Fruit fly (Drosophila melanogaster) whole organism, embryonic: ENCODE data around the gene CG15044.
A peak's percentile ranks its signal among the peaks of the same experiment; 100 is the strongest.

Experiments used
- Abd-B ChIP-seq: fragments of 200-800 bp; sonication (Bioruptor generic); optimal IDR thresholded peaks from 2 replicates; lab custom pipeline; 2018; ENCODE audit warnings: missing biosample characterization, mild to moderate bottlenecking, missing genetic modification characterization, moderate library complexity
- Adf1 ChIP-seq: fragments of 200-800 bp; sonication (Bioruptor generic); IDR thresholded peaks from 2 replicates; pipeline ENCODE4 v1.3.6; 2022; ENCODE audit warnings: missing biosample characterization, missing genetic modification characterization
- CG10565 ChIP-seq: fragments of 200-800 bp; sonication (Bioruptor generic); optimal IDR thresholded peaks from 3 replicates; lab custom pipeline; 2016; ENCODE audit warnings: missing biosample characterization, mild to moderate bottlenecking, missing genetic modification characterization
- CG11504 ChIP-seq: fragments of 200-800 bp; sonication (Bioruptor generic); optimal IDR thresholded peaks from 3 replicates; lab custom pipeline; 2019; ENCODE audit warnings: missing biosample characterization, mild to moderate bottlenecking, missing genetic modification characterization, moderate library complexity
- CG12155 ChIP-seq: fragments of 200-800 bp; sonication (Bioruptor generic); optimal IDR thresholded peaks from 3 replicates; lab custom pipeline; 2016; ENCODE audit warnings: missing biosample characterization, missing genetic modification characterization
- CG12391 ChIP-seq: fragments of 200-800 bp; sonication (Bioruptor generic); optimal IDR thresholded peaks from 3 replicates; lab custom pipeline; 2018; ENCODE audit warnings: missing biosample characterization, mild to moderate bottlenecking, missing genetic modification characterization, moderate library complexity
- CG13424 ChIP-seq: fragments of 200-800 bp; sonication (Bioruptor generic); optimal IDR thresholded peaks from 2 replicates; lab custom pipeline; 2019; ENCODE audit warnings: missing biosample characterization, mild to moderate bottlenecking, missing genetic modification characterization, moderate library complexity
- CG14710 ChIP-seq: fragments of 200-800 bp; sonication (Bioruptor generic); optimal IDR thresholded peaks from 3 replicates; lab custom pipeline; 2019; ENCODE audit warnings: missing biosample characterization, mild to moderate bottlenecking, missing genetic modification characterization, moderate library complexity
- CG14965 ChIP-seq: fragments of 200-800 bp; sonication (Bioruptor generic); optimal IDR thresholded peaks from 2 replicates; lab custom pipeline; 2016; ENCODE audit warnings: missing biosample characterization, missing genetic modification characterization, borderline replicate concordance
- CG1647 ChIP-seq: fragments of 200-800 bp; sonication (Bioruptor generic); optimal IDR thresholded peaks from 3 replicates; lab custom pipeline; 2016; ENCODE audit warnings: missing biosample characterization, missing genetic modification characterization
- CG17328 ChIP-seq: fragments of 200-800 bp; sonication (Bioruptor generic); IDR thresholded peaks from 2 replicates; pipeline ENCODE4 v1.3.6; 2022; ENCODE audit warnings: missing biosample characterization, missing genetic modification characterization
- CG17829 ChIP-seq: fragments of 200-800 bp; optimal IDR thresholded peaks from 2 replicates; lab custom pipeline; 2019; ENCODE audit warnings: missing biosample characterization, mild to moderate bottlenecking, missing genetic modification characterization, moderate library complexity
- CG18262 ChIP-seq: fragments of 200-800 bp; optimal IDR thresholded peaks from 3 replicates; lab custom pipeline; 2019; ENCODE audit warnings: missing biosample characterization, mild to moderate bottlenecking, missing genetic modification characterization, moderate library complexity
- CG2202 ChIP-seq: fragments of 200-800 bp; sonication (Bioruptor generic); optimal IDR thresholded peaks from 2 replicates; lab custom pipeline; 2018; ENCODE audit warnings: missing biosample characterization, mild to moderate bottlenecking, missing genetic modification characterization
- CG2678 ChIP-seq: fragments of 200-800 bp; sonication (Bioruptor generic); optimal IDR thresholded peaks from 3 replicates; lab custom pipeline; 2019; ENCODE audit warnings: missing biosample characterization, mild to moderate bottlenecking, missing genetic modification characterization, moderate library complexity
- CG32767 ChIP-seq: fragments of 200-800 bp; sonication (Bioruptor generic); IDR thresholded peaks from 2 replicates; pipeline ENCODE4 v1.3.6; 2022; ENCODE audit warnings: missing biosample characterization, missing genetic modification characterization
- CG3281 ChIP-seq: fragments of 200-800 bp; sonication (Bioruptor generic); optimal IDR thresholded peaks from 3 replicates; lab custom pipeline; 2017; ENCODE audit warnings: missing biosample characterization, mild to moderate bottlenecking, missing genetic modification characterization
- CG33557 ChIP-seq: fragments of 200-800 bp; sonication (Bioruptor generic); optimal IDR thresholded peaks from 2 replicates; lab custom pipeline; 2019; ENCODE audit warnings: missing biosample characterization, mild to moderate bottlenecking, missing genetic modification characterization, moderate library complexity
- CG3995 ChIP-seq: fragments of 200-800 bp; sonication (Bioruptor generic); optimal IDR thresholded peaks from 3 replicates; lab custom pipeline; 2016; ENCODE audit warnings: missing biosample characterization, missing genetic modification characterization
- CG7839 ChIP-seq: fragments of 200-800 bp; sonication (Bioruptor generic); optimal IDR thresholded peaks from 3 replicates; lab custom pipeline; 2018; ENCODE audit warnings: missing biosample characterization, mild to moderate bottlenecking, missing genetic modification characterization, moderate library complexity
- CG8924 ChIP-seq: fragments of 200-800 bp; optimal IDR thresholded peaks from 3 replicates; lab custom pipeline; 2019; ENCODE audit warnings: missing biosample characterization, mild to moderate bottlenecking, missing genetic modification characterization, moderate library complexity
- Chrac-16 ChIP-seq: fragments of 200-800 bp; sonication (Bioruptor generic); optimal IDR thresholded peaks from 3 replicates; lab custom pipeline; 2016; ENCODE audit warnings: missing biosample characterization, missing genetic modification characterization
- CkIIα-i1 ChIP-seq: fragments of 200-800 bp; sonication (Bioruptor generic); IDR thresholded peaks from 2 replicates; pipeline ENCODE4 v1.3.6; 2022; ENCODE audit warnings: missing biosample characterization, missing genetic modification characterization
- CoRest ChIP-seq: fragments of 200-800 bp; sonication (Bioruptor generic); optimal IDR thresholded peaks from 3 replicates; lab custom pipeline; 2018; ENCODE audit warnings: missing biosample characterization, mild to moderate bottlenecking, missing genetic modification characterization, moderate library complexity
- Dp ChIP-seq: fragments of 200-800 bp; sonication (Bioruptor generic); optimal IDR thresholded peaks from 2 replicates; lab custom pipeline; 2018; ENCODE audit warnings: missing biosample characterization, mild to moderate bottlenecking, missing genetic modification characterization, moderate library complexity
- H15 ChIP-seq: fragments of 200-800 bp; sonication (Bioruptor generic); IDR thresholded peaks from 3 replicates; pipeline ENCODE4 v1.3.6; 2022; ENCODE audit warnings: missing biosample characterization, missing genetic modification characterization
- Lhr ChIP-seq: fragments of 200-800 bp; sonication (Bioruptor generic); optimal IDR thresholded peaks from 3 replicates; lab custom pipeline; 2017; ENCODE audit warnings: mild to moderate bottlenecking, missing biosample characterization, missing genetic modification reagents, missing genetic modification characterization
- Med ChIP-seq: fragments of 200-800 bp; sonication (Bioruptor generic); peaks from one replicate; lab custom pipeline; 2016; ENCODE audit warnings: missing biosample characterization, missing genetic modification characterization, mild to moderate bottlenecking, inconsistent platforms, moderate library complexity
- Mrtf ChIP-seq: fragments of 200-800 bp; sonication (Bioruptor generic); IDR thresholded peaks from 3 replicates; pipeline ENCODE4 v1.3.6; 2022; ENCODE audit warnings: missing biosample characterization, missing genetic modification characterization
- Myb ChIP-seq: fragments of 200-800 bp; sonication (Bioruptor generic); optimal IDR thresholded peaks from 2 replicates; lab custom pipeline; 2016; ENCODE audit warnings: missing biosample characterization, missing genetic modification characterization
- NFAT ChIP-seq: fragments of 200-800 bp; sonication (Bioruptor generic); IDR thresholded peaks from 2 replicates; pipeline ENCODE4 v1.3.6; 2022; ENCODE audit warnings: missing biosample characterization, missing genetic modification characterization
- Ravus ChIP-seq: fragments of 200-800 bp; sonication (Bioruptor generic); IDR thresholded peaks from 2 replicates; pipeline ENCODE4 v1.3.6; 2022; ENCODE audit warnings: missing biosample characterization, missing genetic modification characterization
- Tbp ChIP-seq: fragments of >200 bp; optimal IDR thresholded peaks from 2 replicates; lab custom pipeline; 2018; ENCODE audit warnings: missing biosample characterization, missing genetic modification characterization
- Trl ChIP-seq, 3 experiments: fragments of >200 bp in 2 of 3; fragments of 200-800 bp in 1 of 3; sonication (Bioruptor generic) in 1 of 3; optimal IDR thresholded peaks; 2 replicates in 1 of 3; 3 replicates in 2 of 3; lab custom pipeline; 2016 to 2017; ENCODE audit warnings: missing biosample characterization in 1 of 3, missing genetic modification characterization in 1 of 3
- ase ChIP-seq: fragments of 200-800 bp; sonication (Bioruptor generic); IDR thresholded peaks from 3 replicates; pipeline ENCODE4 v1.3.6; 2022; ENCODE audit warnings: missing biosample characterization, missing genetic modification characterization
- ash1 ChIP-seq: fragments of 200-800 bp; sonication (Bioruptor generic); optimal IDR thresholded peaks from 2 replicates; lab custom pipeline; 2018; ENCODE audit warnings: missing biosample characterization, mild to moderate bottlenecking, missing genetic modification characterization
- bsh ChIP-seq, 2 experiments: fragments of 200-800 bp; sonication (Bioruptor generic); optimal IDR thresholded peaks; 2 replicates each; lab custom pipeline; 2017 to 2018; ENCODE audit warnings: mild to moderate bottlenecking in 2 of 2, missing biosample characterization in 2 of 2, missing genetic modification characterization in 2 of 2, moderate library complexity in 1 of 2
- dimm ChIP-seq: fragments of 200-800 bp; sonication (Bioruptor generic); IDR thresholded peaks from 2 replicates; pipeline ENCODE4 v1.3.6; 2022; ENCODE audit warnings: missing biosample characterization, missing genetic modification characterization
- esg ChIP-seq: fragments of 200-800 bp; sonication (Bioruptor generic); conservative IDR thresholded peaks from 2 replicates; pipeline ENCODE4 v1.3.6; 2022; ENCODE audit warnings: missing biosample characterization, missing genetic modification characterization
- gem ChIP-seq: fragments of 200-800 bp; sonication (Bioruptor generic); optimal IDR thresholded peaks from 2 replicates; lab custom pipeline; 2019; ENCODE audit warnings: missing biosample characterization, mild to moderate bottlenecking, missing genetic modification characterization, moderate library complexity
- mirr ChIP-seq: fragments of 200-800 bp; sonication (Bioruptor generic); optimal IDR thresholded peaks from 3 replicates; lab custom pipeline; 2018; ENCODE audit warnings: missing biosample characterization, mild to moderate bottlenecking, missing genetic modification characterization
- nerfin-2 ChIP-seq: fragments of 200-800 bp; sonication (Bioruptor generic); IDR thresholded peaks from 2 replicates; pipeline ENCODE4 v1.3.6; 2022; ENCODE audit warnings: missing biosample characterization, missing genetic modification characterization; ENCODE audit not compliant: partially characterized antibody
- odd ChIP-seq: fragments of 200-800 bp; sonication (Bioruptor generic); optimal IDR thresholded peaks from 2 replicates; lab custom pipeline; 2017; ENCODE audit warnings: missing biosample characterization, mild to moderate bottlenecking, missing genetic modification characterization
- run ChIP-seq: fragments of 200-800 bp; sonication (Bioruptor generic); optimal IDR thresholded peaks from 3 replicates; lab custom pipeline; 2018; ENCODE audit warnings: missing biosample characterization, mild to moderate bottlenecking, missing genetic modification characterization
- sc ChIP-seq, 3 experiments: fragments of >200 bp in 2 of 3; fragments of 200-800 bp in 1 of 3; sonication (Bioruptor generic) in 1 of 3; optimal IDR thresholded peaks; 2 replicates in 2 of 3; 3 replicates in 1 of 3; lab custom pipeline; 2017; ENCODE audit warnings: mild to moderate bottlenecking in 1 of 3, missing biosample characterization in 1 of 3, missing genetic modification characterization in 1 of 3, missing genetic modification reagents in 1 of 3
- schlank ChIP-seq: fragments of 200-800 bp; sonication (Bioruptor generic); optimal IDR thresholded peaks from 2 replicates; lab custom pipeline; 2018; ENCODE audit warnings: missing biosample characterization, mild to moderate bottlenecking, missing genetic modification characterization
- shn ChIP-seq: fragments of 200-800 bp; sonication (Bioruptor generic); optimal IDR thresholded peaks from 3 replicates; lab custom pipeline; 2016; ENCODE audit warnings: missing biosample characterization, missing genetic modification characterization
- sug ChIP-seq: fragments of 200-800 bp; optimal IDR thresholded peaks from 2 replicates; lab custom pipeline; 2019; ENCODE audit warnings: missing biosample characterization, mild to moderate bottlenecking, missing genetic modification characterization, moderate library complexity
- toy ChIP-seq: fragments of 200-800 bp; sonication (Bioruptor generic); IDR thresholded peaks from 2 replicates; pipeline ENCODE4 v1.3.6; 2022; ENCODE audit warnings: missing biosample characterization, missing genetic modification characterization

Gene CG15044

DNA sequence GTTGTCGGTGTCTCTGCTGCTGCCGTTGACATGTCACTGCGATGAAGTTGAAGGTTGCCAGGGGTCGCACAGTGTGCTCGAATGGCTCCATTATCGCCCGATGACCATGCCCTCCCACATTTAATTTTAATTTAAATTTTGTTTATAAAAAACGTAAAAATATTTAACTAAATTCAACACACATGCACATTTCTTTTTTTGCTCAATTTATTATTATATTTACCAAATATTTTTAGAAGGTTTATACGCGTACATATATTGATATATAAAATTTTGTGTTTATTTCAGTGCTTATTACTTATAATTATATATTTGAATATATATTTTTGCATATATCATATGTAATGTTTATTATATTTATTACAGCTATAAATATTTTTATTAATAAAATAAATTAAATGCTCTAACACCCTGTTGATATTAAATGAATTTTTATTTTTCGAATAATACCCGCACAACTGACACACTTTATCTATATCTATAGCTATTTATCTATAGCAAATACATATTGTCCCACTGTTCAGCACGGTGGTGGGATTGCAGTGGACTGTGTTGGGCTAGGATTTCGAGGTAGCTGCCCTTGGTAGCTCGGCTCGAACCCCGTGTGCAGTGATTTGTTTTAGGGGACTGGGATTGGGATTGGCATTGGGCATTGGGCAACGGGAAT lies 31.5 kb upstream of the CG15044 start (continued):
- TF ChIP-seq CG12155 (GFP tag; lab: Kevin White, UChicago) (no peak), CG10565 (GFP tag; lab: Kevin White, UChicago) (no peak), mirr (GFP tag; lab: Kevin White, UChicago) (no peak), CG2678 (no peak), sug (tag; lab: Kevin White, UChicago) (no peak), nerfin-2 (no peak), dimm (GFP tag; lab: Robert Waterston, UW) (no peak), Trl (optimal IDR thresholded peaks at IDR 0.05; lab: Kevin White, UChicago) (no peak), Trl (GFP tag; optimal IDR thresholded peaks at IDR 0.05; lab: Kevin White, UChicago) (no peak), CkIIα-i1 (no peak), Med (GFP tag; lab: Kevin White, UChicago) (peak; percentile 11), odd (no peak), Chrac-16 (GFP tag; lab: Kevin White, UChicago) (no peak), CG14965 (GFP tag; lab: Kevin White, UChicago) (no peak), CG12391 (peak; percentile 32), sc (optimal IDR thresholded peaks at IDR 0.05; lab: Kevin White, UChicago) (no peak), sc (GFP tag; optimal IDR thresholded peaks at IDR 0.05; lab: Kevin White, UChicago) (no peak), CG2202 (tag; lab: Kevin White, UChicago) (no peak), ase (GFP tag; lab: Robert Waterston, UW) (no peak), Ravus (no peak), CG32767 (no peak), CG33557 (GFP tag; lab: Kevin White, UChicago) (peak; percentile 45), Myb (GFP tag; lab: Kevin White, UChicago) (no peak), schlank (tag; lab: Kevin White, UChicago) (no peak), Abd-B (no peak), CG3995 (GFP tag; lab: Kevin White, UChicago) (no peak), Tbp (GFP tag; lab: Kevin White, UChicago) (no peak), gem (tag; lab: Kevin White, UChicago) (peak; percentile 54), Lhr (GFP tag; lab: Kevin White, UChicago) (no peak), CG11504 (tag; lab: Kevin White, UChicago) (peak; percentile 43), CoRest (tag; lab: Kevin White, UChicago) (peak; percentile 13), CG13424 (tag; lab: Kevin White, UChicago) (no peak), CG3281 (no peak), run (tag; lab: Kevin White, UChicago) (no peak), shn (no peak), Adf1 (GFP tag; lab: Robert Waterston, UW) (no peak), NFAT (GFP tag; lab: Robert Waterston, UW) (no peak), bsh (GFP tag; optimal IDR thresholded peaks at IDR 0.05; lab: Kevin White, UChicago) (peak in 1 of 2 experiments; percentile 19), CG1647 (no peak), CG17328 (GFP tag; lab: Robert Waterston, UW) (0 out of 2 replicates have a peak, but pooled peaks have one; percentile 10), esg (GFP tag; lab: Robert Waterston, UW) (no peak), CG18262 (tag; lab: Kevin White, UChicago) (peak; percentile 71), Mrtf (no peak), Dp (GFP tag; lab: Kevin White, UChicago) (no peak), CG14710 (tag; lab: Kevin White, UChicago) (peak; percentile 11), ash1 (no peak), toy (GFP tag; lab: Robert Waterston, UW) (no peak), CG8924 (tag; lab: Kevin White, UChicago) (peak; percentile 29), H15 (GFP tag; lab: Robert Waterston, UW) (no peak), CG7839 (peak; percentile 39), CG17829 (peak; percentile 20)
